Fruit fly (Drosophila melanogaster) whole organism, pupa: ENCODE data around the gene Rift.

Experiments
- CG12605 ChIP-seq: fragments of 200-800 bp; sonication (Bioruptor generic); IDR thresholded peaks from 2 replicates; pipeline ENCODE4 v1.3.6; 2022; ENCODE audit warnings: missing biosample characterization, missing genetic modification characterization
- CG17806 ChIP-seq: fragments of 200-800 bp; sonication (Bioruptor generic); optimal IDR thresholded peaks from 2 replicates; lab custom pipeline; 2018; ENCODE audit warnings: missing biosample characterization, mild to moderate bottlenecking, missing genetic modification characterization, moderate library complexity
- CG34367 ChIP-seq: fragments of 200-800 bp; sonication (Bioruptor generic); optimal IDR thresholded peaks from 2 replicates; lab custom pipeline; 2018; ENCODE audit warnings: missing biosample characterization, mild to moderate bottlenecking, missing genetic modification characterization
- D1 ChIP-seq: fragments of 200-800 bp; sonication (Bioruptor generic); optimal IDR thresholded peaks from 2 replicates; lab custom pipeline; 2018; ENCODE audit warnings: missing biosample characterization, mild to moderate bottlenecking, missing genetic modification characterization, moderate library complexity
- EcR ChIP-seq: fragments of 200-800 bp; sonication (Bioruptor generic); optimal IDR thresholded peaks from 3 replicates; lab custom pipeline; 2019; ENCODE audit warnings: missing biosample characterization, missing genetic modification characterization, mild to moderate bottlenecking, moderate library complexity, missing genetic modification reagents
- Ets98B ChIP-seq: fragments of 200-800 bp; sonication (Bioruptor generic); IDR thresholded peaks from 2 replicates; pipeline ENCODE4 v1.3.6; 2022; ENCODE audit warnings: missing biosample characterization, missing genetic modification characterization
- Pif1B ChIP-seq: fragments of 200-800 bp; sonication (Bioruptor generic); optimal IDR thresholded peaks from 3 replicates; lab custom pipeline; 2016; ENCODE audit warnings: missing biosample characterization, missing genetic modification characterization
- Snoo ChIP-seq: fragments of 200-800 bp; sonication (Bioruptor generic); optimal IDR thresholded peaks from 3 replicates; lab custom pipeline; 2017; ENCODE audit warnings: missing biosample characterization, mild to moderate bottlenecking, missing genetic modification characterization, inconsistent platforms

DNA sequence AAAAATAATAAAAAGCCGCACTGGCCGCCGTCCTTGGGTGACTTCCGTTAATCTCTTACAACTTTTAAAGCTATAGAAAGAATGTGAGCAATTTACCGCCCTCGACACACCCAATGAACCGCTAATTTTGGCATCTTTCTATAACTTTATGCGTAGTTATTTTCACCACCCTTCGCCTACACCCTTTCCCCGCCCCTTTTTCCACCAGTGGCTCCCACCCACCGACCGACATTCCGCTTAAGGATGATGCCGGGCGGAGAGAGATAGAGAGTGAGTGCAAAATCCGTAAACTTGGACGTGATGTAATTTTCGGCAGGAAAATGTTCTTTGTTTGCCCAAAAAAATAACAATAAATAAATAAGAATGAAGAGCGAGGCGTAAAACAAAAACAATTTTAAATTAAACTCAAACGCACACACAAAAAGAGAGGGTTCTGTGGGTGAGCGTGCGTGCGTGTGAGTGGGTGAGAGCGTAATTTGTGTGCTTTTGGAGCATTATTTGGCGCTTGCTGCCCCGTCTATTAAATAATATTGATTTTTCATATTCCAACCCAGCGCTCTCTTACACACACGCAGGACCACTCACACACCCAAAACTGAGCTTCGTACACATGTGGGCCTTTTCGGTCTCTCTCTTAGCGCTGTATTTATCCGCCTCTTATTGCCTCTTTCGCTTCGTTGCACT, 32.4 kb downstream of the Rift start:
- TF ChIP-seq Pif1B (GFP tag; lab: Kevin White, UChicago) (no peak), D1 (tag; lab: Kevin White, UChicago) (no peak), EcR (no peak), CG12605 (no peak), Snoo (tag; lab: Kevin White, UChicago) (no peak), Ets98B (GFP tag; lab: Robert Waterston, UW) (no peak), CG17806 (tag; lab: Kevin White, UChicago) (no peak), CG34367 (no peak)
